Fruit fly (Drosophila melanogaster) whole organism: ENCODE measurements around the gene Jon74E.

ENCODE experiments used
- Dll ChIP-seq: fragments of >200 bp; optimal IDR thresholded peaks from 2 replicates; lab custom pipeline; 2017
- EcR ChIP-seq, 2 experiments: fragments of >200 bp; optimal IDR thresholded peaks; 2 replicates each; lab custom pipeline; 2017; ENCODE audit warnings: missing biosample characterization in 2 of 2, missing genetic modification characterization in 2 of 2, missing genetic modification reagents in 2 of 2
- pan ChIP-seq: fragments of >200 bp; optimal IDR thresholded peaks from 2 replicates; lab custom pipeline; 2017

DNA sequence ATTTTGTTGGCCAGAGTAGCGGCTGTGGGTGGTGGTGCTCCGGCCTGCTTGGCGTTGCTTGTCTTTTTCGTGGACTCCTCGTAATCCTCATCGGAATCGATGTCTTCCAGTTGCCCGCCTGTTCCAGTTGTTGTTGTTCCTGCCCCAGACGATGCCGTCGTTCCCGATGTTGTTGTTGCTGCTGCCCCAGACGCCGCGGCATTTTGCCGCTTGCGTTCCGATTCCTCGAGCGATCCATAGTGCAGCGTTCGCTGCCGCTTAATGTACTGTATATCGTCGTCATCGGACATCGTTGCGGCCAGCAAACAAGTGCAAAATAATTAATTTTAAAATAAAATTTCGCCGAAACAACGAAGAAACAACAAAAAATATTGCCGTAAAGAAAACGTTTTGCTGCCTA, 35.4 kb downstream of the Jon74E start:
- TF ChIP-seq pan (lab: Kevin White, UChicago) (no peak), EcR (GFP tag; optimal IDR thresholded peaks at IDR 0.05; lab: Kevin White, UChicago) (no peak), Dll (lab: Kevin White, UChicago) (no peak)
